Worm (Caenorhabditis elegans): ENCODE data around the gene lurp-3.

Gene lurp-3

ce11 chrV:13445229-13445949 is 10.2 kb upstream of the lurp-3 start, which contains the start of gene Y2H9A.4 (continued):
- TF ChIP-seq snpc-1.1 (tag; optimal IDR thresholded peaks at IDR 0.05; ENCODE audit: insufficient read depth), result no peak

ce11 chrV:13453334-13453733 is 2.2 kb upstream of the lurp-3 start, which contains the start of gene lurp-2:
TSS of gene lurp-2 (plus strand) at chrV:13453634.
- TF ChIP-seq lin-35 (GFP tag; optimal IDR thresholded peaks at IDR 0.05), result no peak
- no peak for TF ChIP-seq ceh-27 (GFP tag; optimal IDR thresholded peaks at IDR 0.05)
- TF ChIP-seq athp-1 (tag; optimal IDR thresholded peaks at IDR 0.05), result no peak
- TF ChIP-seq ets-4 (GFP tag; optimal IDR thresholded peaks at IDR 0.05), result no peak
- no peak for TF ChIP-seq D2030.7 (GFP tag; IDR thresholded peaks at IDR 0.05)
- no peak for TF ChIP-seq ztf-3 (GFP tag; optimal IDR thresholded peaks at IDR 0.05)
- TF ChIP-seq bed-1 (GFP tag; IDR thresholded peaks at IDR 0.05), result no peak
- no peak for TF ChIP-seq sdz-38 (tag; optimal IDR thresholded peaks at IDR 0.05)
- no peak for TF ChIP-seq B0019.2 (GFP tag; conservative IDR thresholded peaks at IDR 0.05)
- TF ChIP-seq ztf-18 (tag; optimal IDR thresholded peaks at IDR 0.05), result no peak

ce11 chrV:13457858-13458257 is 2.3 kb downstream of the lurp-3 start, which contains the start of gene F25H9.2:
TSS of gene F25H9.2 (plus strand) at chrV:13458083.
- TF ChIP-seq repo-1 (tag; optimal IDR thresholded peaks at IDR 0.05) (no peak), attf-3 (GFP tag; conservative IDR thresholded peaks at IDR 0.05) (no peak), him-1 (tag; optimal IDR thresholded peaks at IDR 0.05) (no peak)

ce11 chrV:13459323-13459722 is 3.8 kb downstream of the lurp-3 start, which contains the start of gene bath-39:
TSS of gene bath-39 (plus strand) at chrV:13459459.
- no peak for TF ChIP-seq lin-26 (GFP tag; IDR thresholded peaks at IDR 0.05)
- no peak for TF ChIP-seq bed-1 (GFP tag; IDR thresholded peaks at IDR 0.05)
- TF ChIP-seq mes-4 (tag; optimal IDR thresholded peaks at IDR 0.05), result no peak
- TF ChIP-seq ztf-18 (tag; optimal IDR thresholded peaks at IDR 0.05), result no peak
- no peak for TF ChIP-seq B0035.1 (tag; optimal IDR thresholded peaks at IDR 0.05)
- no peak for TF ChIP-seq F10E7.11 (tag; optimal IDR thresholded peaks at IDR 0.05)
- no peak for TF ChIP-seq pbrm-1 (GFP tag; IDR thresholded peaks at IDR 0.05)
- no peak for TF ChIP-seq Y79H2A.3 (GFP tag; conservative IDR thresholded peaks at IDR 0.05)
- no peak for TF ChIP-seq nfya-2 (GFP tag; IDR thresholded peaks at IDR 0.05)
- TF ChIP-seq athp-1 (tag; optimal IDR thresholded peaks at IDR 0.05), result no peak
- TF ChIP-seq nfya-1 (tag; optimal IDR thresholded peaks at IDR 0.05; ENCODE audit: borderline replicate concordance, insufficient read depth), result no peak
- TF ChIP-seq B0261.1 (tag; optimal IDR thresholded peaks at IDR 0.05), result no peak
- TF ChIP-seq hmg-1.2 (GFP tag; IDR thresholded peaks at IDR 0.05), result no peak
- no peak for TF ChIP-seq F57A8.1 (GFP tag; optimal IDR thresholded peaks at IDR 0.05)
- TF ChIP-seq attf-3 (GFP tag; conservative IDR thresholded peaks at IDR 0.05), result no peak
- no peak for TF ChIP-seq him-1 (tag; optimal IDR thresholded peaks at IDR 0.05)

- TF ChIP-seq F57A8.1 (GFP tag; optimal IDR thresholded peaks at IDR 0.05), result no peak
- no peak for TF ChIP-seq ccch-3 (GFP tag; optimal IDR thresholded peaks at IDR 0.05)
- no peak for TF ChIP-seq nhr-179 (tag; optimal IDR thresholded peaks at IDR 0.05)
- TF ChIP-seq cebp-2 (GFP tag; IDR thresholded peaks at IDR 0.05), result no peak
- peak; percentile 54 for TF ChIP-seq ZK185.1 (tag; optimal IDR thresholded peaks at IDR 0.05; ENCODE audit: poor library complexity, severe bottlenecking)
- no peak for TF ChIP-seq F22D6.2 (tag; optimal IDR thresholded peaks at IDR 0.05)
- TF ChIP-seq tbp1 (GFP tag; optimal IDR thresholded peaks at IDR 0.05), result no peak
- no peak for TF ChIP-seq him-1 (tag; optimal IDR thresholded peaks at IDR 0.05)
- TF ChIP-seq egl-18 (GFP tag; IDR thresholded peaks at IDR 0.05), result no peak
- TF ChIP-seq nfyb-1 (GFP tag; IDR thresholded peaks at IDR 0.05), result peak; percentile 74; the same call in 1 of the 2 replicates
- TF ChIP-seq nfya-1 (tag; optimal IDR thresholded peaks at IDR 0.05; ENCODE audit: borderline replicate concordance, insufficient read depth), result no peak
- TF ChIP-seq ztf-25 (GFP tag; IDR thresholded peaks at IDR 0.05), result no peak
- TF ChIP-seq xnd-1 (tag; optimal IDR thresholded peaks at IDR 0.05), result no peak
- peak; percentile 40 to 79 for TF ChIP-seq let-607 (tag; optimal IDR thresholded peaks at IDR 0.05)
- no peak for TF ChIP-seq ztf-28 (GFP tag; IDR thresholded peaks at IDR 0.05)
- TF ChIP-seq B0035.1 (tag; optimal IDR thresholded peaks at IDR 0.05), result no peak
- no peak for TF ChIP-seq bed-1 (GFP tag; IDR thresholded peaks at IDR 0.05)
- TF ChIP-seq mcd-1 (GFP tag; IDR thresholded peaks at IDR 0.05), result no peak; the same call in 1 of the 2 replicates
- no peak for TF ChIP-seq hlh-26 (GFP tag; conservative IDR thresholded peaks at IDR 0.05)
These were observed 7.4 kb downstream of the lurp-3 start, which contains the start of gene frm-10 for ce11 chrV:13462974-13463373. TSS of gene frm-10 (plus strand) at chrV:13463207.
